Worm (Caenorhabditis elegans) whole organism, L4/young adult: ENCODE results near the gene F48F7.6.

ENCODE experiments used
- W03F9.2 ChIP-seq: fragments of 150-350 bp; optimal IDR thresholded peaks from 2 replicates; lab custom pipeline; 2014; ENCODE audit warnings: missing biosample characterization, missing genetic modification characterization
- dao-5 ChIP-seq: sonication (generic microtip); optimal IDR thresholded peaks from 2 replicates; lab custom pipeline; 2016; ENCODE audit warnings: missing genotype, missing genetic modification characterization, moderate library complexity, missing compliant biosample characterization
- him-1 ChIP-seq: sonication (generic microtip); optimal IDR thresholded peaks from 2 replicates; lab custom pipeline; 2016; ENCODE audit warnings: missing genotype, missing genetic modification reagents, missing genetic modification characterization, missing compliant biosample characterization

DNA sequence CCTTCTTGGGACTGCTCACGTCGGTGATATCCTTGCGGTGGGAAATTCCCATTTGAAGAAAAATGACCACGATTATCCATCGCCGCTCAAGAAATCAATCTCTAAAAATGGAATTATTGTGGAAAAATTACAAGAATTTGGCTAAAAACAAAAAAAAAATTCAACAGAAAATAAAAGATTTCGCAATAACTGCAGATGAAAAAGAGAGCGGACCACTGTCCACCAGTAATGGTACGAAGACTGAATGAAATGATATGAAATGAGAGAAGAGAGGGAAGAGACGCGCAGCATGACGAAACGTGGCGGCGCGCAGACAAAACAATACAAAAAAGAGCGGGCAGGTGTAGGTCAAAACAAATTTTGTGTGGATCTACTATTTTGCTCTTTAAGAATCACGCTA is 48.1 kb upstream of the F48F7.6 start, which contains the start of gene meg-1:
- TF ChIP-seq W03F9.2 (tag; lab: Kevin White, UChicago) (no peak), him-1 (tag; lab: Kevin White, UChicago) (no peak), dao-5 (tag; lab: Kevin White, UChicago) (no peak)
